Worm (Caenorhabditis elegans): ENCODE measurements around the gene rfs-1.

DNA sequence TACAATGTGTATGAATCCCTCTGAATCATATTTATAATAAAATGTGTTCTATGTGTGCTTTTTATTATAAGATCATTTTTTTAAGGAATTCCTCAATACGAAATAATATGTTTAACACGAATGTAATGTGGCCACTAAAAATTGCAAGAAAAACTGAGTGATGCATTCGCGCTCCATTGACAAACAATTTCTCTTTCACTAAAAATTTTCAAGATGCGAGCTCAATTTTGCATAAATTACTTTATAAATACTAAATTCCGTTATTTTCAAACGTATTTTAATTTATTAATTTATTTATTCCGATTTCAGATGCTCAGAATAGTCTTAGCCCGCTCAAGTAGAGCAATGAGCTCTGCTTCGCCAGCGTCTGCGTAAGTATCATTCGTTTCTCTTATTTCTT lies 39.5 kb downstream of the rfs-1 start, which contains the start of gene mrps-9:
- no peak for TF ChIP-seq ama-1 (optimal IDR thresholded peaks at IDR 0.05)
- TF ChIP-seq ets-7 (tag; optimal IDR thresholded peaks at IDR 0.05) = no peak
- no peak for TF ChIP-seq hnd-1 (tag; optimal IDR thresholded peaks at IDR 0.05)
- no peak for TF ChIP-seq ceh-13 (GFP tag; optimal IDR thresholded peaks at IDR 0.05)
- no peak for TF ChIP-seq flt-1 (GFP tag; IDR thresholded peaks at IDR 0.05)
- TF ChIP-seq sea-1 (GFP tag; conservative IDR thresholded peaks at IDR 0.05) = no peak
- TF ChIP-seq hmg-4 (GFP tag; optimal IDR thresholded peaks at IDR 0.05) = no peak
- no peak for TF ChIP-seq hmbx-1 (tag; optimal IDR thresholded peaks at IDR 0.05)
- TF ChIP-seq tra-4 (tag; optimal IDR thresholded peaks at IDR 0.05) = no peak
- no peak for TF ChIP-seq tbx-11 (GFP tag; IDR thresholded peaks at IDR 0.05)
